Worm (Caenorhabditis elegans) whole organism, L3 larva: Measurements from ENCODE around the gene gid-7.

Experiments
- ama-1 ChIP-seq: fragments of 150-350 bp; optimal IDR thresholded peaks from 2 replicates; lab custom pipeline; 2018
- ceh-82 ChIP-seq: fragments of 150-350 bp; optimal IDR thresholded peaks from 2 replicates; lab custom pipeline; 2014; ENCODE audit warnings: missing biosample characterization, missing genetic modification characterization
- nhr-11 ChIP-seq: fragments of 150-350 bp; optimal IDR thresholded peaks from 2 replicates; lab custom pipeline; 2014; ENCODE audit warnings: missing biosample characterization, missing genetic modification characterization
- nhr-23 ChIP-seq: fragments of 150-350 bp; optimal IDR thresholded peaks from 2 replicates; lab custom pipeline; 2014; ENCODE audit warnings: missing biosample characterization, missing genetic modification reagents, missing genetic modification characterization
- nhr-237 ChIP-seq: fragments of 150-350 bp; optimal IDR thresholded peaks from 2 replicates; lab custom pipeline; 2014; ENCODE audit warnings: missing biosample characterization, missing genetic modification characterization
- nhr-25 ChIP-seq: sonication (generic microtip); optimal IDR thresholded peaks from 2 replicates; lab custom pipeline; 2017; ENCODE audit warnings: missing biosample characterization, missing genetic modification characterization
- skn-1 ChIP-seq: fragments of 150-350 bp; optimal IDR thresholded peaks from 2 replicates; lab custom pipeline; 2014; ENCODE audit warnings: missing biosample characterization, missing genetic modification characterization
- snpc-4 ChIP-seq: fragments of 150-350 bp; optimal IDR thresholded peaks from 2 replicates; lab custom pipeline; 2014; ENCODE audit warnings: missing biosample characterization, missing genetic modification characterization
- unc-39 ChIP-seq: sonication (generic microtip); optimal IDR thresholded peaks from 4 replicates; lab custom pipeline; 2017; ENCODE audit warnings: missing biosample characterization, missing genetic modification characterization
- unc-62 ChIP-seq: fragments of 150-350 bp; sonication (generic microtip); optimal IDR thresholded peaks from 4 replicates; lab custom pipeline; 2014; ENCODE audit warnings: missing biosample characterization, missing genetic modification reagents, missing genetic modification characterization

DNA sequence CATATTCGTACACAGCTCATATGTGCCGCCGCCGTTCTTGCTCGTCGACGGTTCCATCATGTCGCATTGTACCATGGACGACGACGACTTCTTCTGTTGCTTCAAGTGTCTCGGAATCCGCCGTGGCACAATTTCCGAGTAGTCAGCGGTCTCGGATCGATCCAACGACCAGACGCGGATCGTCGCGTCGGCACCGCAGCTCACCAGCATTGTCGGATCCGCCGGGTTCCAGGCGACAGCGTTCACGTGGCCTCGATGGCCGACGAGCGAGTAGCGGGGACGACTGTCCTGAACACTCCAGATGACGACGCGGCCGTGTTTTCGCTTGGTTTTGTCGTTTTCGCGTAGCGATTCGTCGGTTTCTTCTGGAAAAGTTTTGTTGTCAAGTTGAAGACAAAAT, 6.5 kb downstream of the gid-7 start:
- TF ChIP-seq unc-39 (tag; lab: Kevin White, UChicago), result no peak
- TF ChIP-seq snpc-4 (tag; lab: Kevin White, UChicago), result no peak
- TF ChIP-seq nhr-237 (tag; lab: Kevin White, UChicago), result no peak
- no peak for TF ChIP-seq skn-1 (tag; lab: Kevin White, UChicago)
- TF ChIP-seq unc-62 (GFP tag; lab: Kevin White, UChicago), result no peak
- no peak for TF ChIP-seq nhr-11
- TF ChIP-seq ama-1, result no peak
- TF ChIP-seq ceh-82 (tag; lab: Kevin White, UChicago), result no peak
- TF ChIP-seq nhr-23 (tag; lab: Kevin White, UChicago), result no peak
- no peak for TF ChIP-seq nhr-25
